Worm (Caenorhabditis elegans) whole organism, young adult: ENCODE results near the gene marc-2.

Experiments
- B0035.1 ChIP-seq: sonication (generic microtip); optimal IDR thresholded peaks from 2 replicates; lab custom pipeline; 2016; ENCODE audit warnings: missing genetic modification characterization, mild to moderate bottlenecking, missing compliant biosample characterization, missing genotype, missing genetic modification reagents
- F23B12.7 ChIP-seq: sonication (generic microtip); optimal IDR thresholded peaks from 2 replicates; lab custom pipeline; 2017; ENCODE audit warnings: missing genetic modification characterization, mild to moderate bottlenecking, missing compliant biosample characterization, antibody characterized with exemption, moderate library complexity; ENCODE audit not compliant: insufficient read depth
- F37B4.10 ChIP-seq: fragments of 200-800 bp; sonication (Bioruptor generic); IDR thresholded peaks from 2 replicates; pipeline ENCODE4 v1.3.6; 2022; ENCODE audit warnings: missing genetic modification characterization, missing compliant biosample characterization
- F52B5.7 ChIP-seq: sonication (generic microtip); optimal IDR thresholded peaks from 2 replicates; lab custom pipeline; 2016; ENCODE audit warnings: mild to moderate bottlenecking, missing genetic modification characterization, missing compliant biosample characterization
- K11D2.4 ChIP-seq: fragments of 200-800 bp; sonication (Bioruptor generic); IDR thresholded peaks from 2 replicates; pipeline ENCODE4 v1.3.6; 2022; ENCODE audit warnings: missing genetic modification reagents, missing genetic modification characterization, missing compliant biosample characterization
- Y53F4B.3 ChIP-seq: fragments of 200-800 bp; sonication (Bioruptor generic); IDR thresholded peaks from 2 replicates; pipeline ENCODE4 v1.3.6; 2022; ENCODE audit warnings: missing genetic modification reagents, missing genetic modification characterization, missing compliant biosample characterization
- Y67H2A.10 ChIP-seq: fragments of 200-800 bp; sonication (Bioruptor generic); conservative IDR thresholded peaks from 2 replicates; pipeline ENCODE4 v1.3.6; 2022; ENCODE audit warnings: missing genetic modification reagents, missing genetic modification characterization, missing compliant biosample characterization
- ZK185.1 ChIP-seq: sonication (generic microtip); optimal IDR thresholded peaks from 2 replicates; lab custom pipeline; 2016; ENCODE audit warnings: mild to moderate bottlenecking, missing genetic modification characterization, missing compliant biosample characterization; ENCODE audit not compliant: poor library complexity, severe bottlenecking
- atf-7 ChIP-seq: sonication (generic microtip); optimal IDR thresholded peaks from 2 replicates; lab custom pipeline; 2017; ENCODE audit warnings: mild to moderate bottlenecking, missing genetic modification characterization, missing compliant biosample characterization
- attf-5 ChIP-seq: fragments of 200-800 bp; sonication (Bioruptor generic); optimal IDR thresholded peaks from 2 replicates; lab custom pipeline; 2018; ENCODE audit warnings: mild to moderate bottlenecking, missing genetic modification characterization, missing compliant biosample characterization
- attf-6 ChIP-seq: fragments of 200-800 bp; sonication (Bioruptor generic); IDR thresholded peaks from 2 replicates; pipeline ENCODE4 v1.3.6; 2022; ENCODE audit warnings: missing genetic modification reagents, missing genetic modification characterization, missing compliant biosample characterization
- bed-1 ChIP-seq: fragments of 200-800 bp; sonication (Bioruptor generic); IDR thresholded peaks from 2 replicates; pipeline ENCODE4 v1.3.6; 2022; ENCODE audit warnings: missing genetic modification reagents, missing genetic modification characterization, missing compliant biosample characterization
- dox-1 ChIP-seq: fragments of 200-800 bp; sonication (Bioruptor generic); IDR thresholded peaks from 2 replicates; pipeline ENCODE4 v1.3.6; 2022; ENCODE audit warnings: missing genetic modification reagents, missing genetic modification characterization, missing compliant biosample characterization
- egrh-3 ChIP-seq: fragments of 200-800 bp; sonication (Bioruptor generic); IDR thresholded peaks from 2 replicates; pipeline ENCODE4 v1.3.6; 2022; ENCODE audit warnings: missing genetic modification reagents, missing genetic modification characterization, missing compliant biosample characterization
- hlh-12 ChIP-seq: sonication (generic microtip); optimal IDR thresholded peaks from 2 replicates; lab custom pipeline; 2016; ENCODE audit warnings: missing genetic modification characterization, missing compliant biosample characterization
- hmg-1.2 ChIP-seq: fragments of 200-800 bp; sonication (Bioruptor generic); IDR thresholded peaks from 2 replicates; pipeline ENCODE4 v1.3.6; 2022; ENCODE audit warnings: missing genetic modification reagents, missing genetic modification characterization, missing compliant biosample characterization
- lin-26 ChIP-seq: fragments of 200-800 bp; sonication (Bioruptor generic); IDR thresholded peaks from 2 replicates; pipeline ENCODE4 v1.3.6; 2022; ENCODE audit warnings: missing genetic modification reagents, missing genetic modification characterization, missing compliant biosample characterization
- lin-40 ChIP-seq: sonication (generic microtip); optimal IDR thresholded peaks from 2 replicates; lab custom pipeline; 2016; ENCODE audit warnings: missing genetic modification characterization, mild to moderate bottlenecking, missing compliant biosample characterization, missing genotype, missing genetic modification reagents
- madf-6 ChIP-seq: fragments of 200-800 bp; sonication (Bioruptor generic); IDR thresholded peaks from 2 replicates; pipeline ENCODE4 v1.3.6; 2022; ENCODE audit warnings: missing genetic modification reagents, missing genetic modification characterization, missing compliant biosample characterization
- mcd-1 ChIP-seq: fragments of 200-800 bp; sonication (Bioruptor generic); IDR thresholded peaks from 2 replicates; pipeline ENCODE4 v1.3.6; 2022; ENCODE audit warnings: missing genetic modification reagents, missing genetic modification characterization, missing compliant biosample characterization
- mel-28 ChIP-seq: sonication (generic microtip); optimal IDR thresholded peaks from 2 replicates; lab custom pipeline; 2016; ENCODE audit warnings: borderline replicate concordance, mild to moderate bottlenecking, missing genetic modification characterization, missing compliant biosample characterization
- nhr-120 ChIP-seq: fragments of 200-800 bp; sonication (Bioruptor generic); IDR thresholded peaks from 2 replicates; pipeline ENCODE4 v1.3.6; 2022; ENCODE audit warnings: missing genetic modification characterization, missing compliant biosample characterization
- pbrm-1 ChIP-seq: fragments of 200-800 bp; sonication (Bioruptor generic); IDR thresholded peaks from 2 replicates; pipeline ENCODE4 v1.3.6; 2022; ENCODE audit warnings: missing genetic modification reagents, missing genetic modification characterization, missing compliant biosample characterization
- rec-8 ChIP-seq, 2 experiments: sonication (generic microtip); optimal IDR thresholded peaks; 2 replicates each; lab custom pipeline; 2016; ENCODE audit warnings: mild to moderate bottlenecking in 2 of 2, missing genetic modification characterization in 2 of 2, missing genetic modification reagents in 2 of 2, missing genotype in 2 of 2, missing biosample characterization in 1 of 2, missing compliant biosample characterization in 1 of 2, moderate library complexity in 1 of 2
- snpc-1.3 ChIP-seq: sonication (generic microtip); optimal IDR thresholded peaks from 2 replicates; lab custom pipeline; 2017; ENCODE audit warnings: missing genetic modification characterization, mild to moderate bottlenecking, missing compliant biosample characterization, antibody characterized with exemption, moderate library complexity, missing genotype, missing genetic modification reagents; ENCODE audit not compliant: insufficient read depth
- tbp1 ChIP-seq: fragments of 200-800 bp; sonication (Bioruptor generic); optimal IDR thresholded peaks from 2 replicates; lab custom pipeline; 2018; ENCODE audit warnings: mild to moderate bottlenecking, missing genetic modification characterization, missing compliant biosample characterization
- unc-62 ChIP-seq: fragments of 150-350 bp; optimal IDR thresholded peaks from 2 replicates; lab custom pipeline; 2014; ENCODE audit warnings: missing biosample characterization, missing genetic modification reagents, missing genetic modification characterization
- zfh-2 ChIP-seq: fragments of 200-800 bp; sonication (Bioruptor generic); conservative IDR thresholded peaks from 2 replicates; pipeline ENCODE4 v1.3.6; 2022; ENCODE audit warnings: missing genetic modification reagents, missing genetic modification characterization, missing compliant biosample characterization
- ztf-26 ChIP-seq: sonication (generic microtip); optimal IDR thresholded peaks from 2 replicates; lab custom pipeline; 2017; ENCODE audit warnings: missing genetic modification characterization, missing compliant biosample characterization
- ztf-6 ChIP-seq: fragments of 200-800 bp; sonication (Bioruptor generic); IDR thresholded peaks from 2 replicates; pipeline ENCODE4 v1.3.6; 2022; ENCODE audit warnings: missing genetic modification reagents, missing genetic modification characterization, missing compliant biosample characterization

Gene marc-2

ce11 chrII:10705347-10705996 is 44.7 kb upstream of the marc-2 start:
- TF ChIP-seq F37B4.10 (no peak), dox-1 (GFP tag; lab: Robert Waterston, UW) (0 out of 2 replicates have a peak, but pooled peaks have one; percentile 38), rec-8 (tag; optimal IDR thresholded peaks at IDR 0.05; lab: Kevin White, UChicago) (no peak), ztf-26 (tag; lab: Kevin White, UChicago) (peak; percentile 31), attf-5 (GFP tag; lab: Kevin White, UChicago) (no peak), zfh-2 (GFP tag; lab: Robert Waterston, UW) (peak; percentile 86), egrh-3 (GFP tag; lab: Robert Waterston, UW) (peak; percentile 80; the same call in 1 of the 2 replicates), tbp1 (no peak), Y67H2A.10 (GFP tag; lab: Robert Waterston, UW) (no peak), B0035.1 (no peak), nhr-120 (0 out of 2 replicates have a peak, but pooled peaks have one; percentile 70), pbrm-1 (GFP tag; lab: Robert Waterston, UW) (no peak), lin-26 (GFP tag; lab: Robert Waterston, UW) (0 out of 2 replicates have a peak, but pooled peaks have one; percentile 24), K11D2.4 (no peak)

- TF ChIP-seq attf-6 (GFP tag; lab: Robert Waterston, UW) (no peak), lin-40 (tag; lab: Kevin White, UChicago) (peak; percentile 8)
- TF ChIP-seq, all 124 proteins: peak for 1
Observed at ce11 chrII:10704575-10705170, 43.9 kb upstream of the marc-2 start, which contains the start of gene col-39. col-39 (plus strand) TSS chrII:10704916.

- no peak for TF ChIP-seq F52B5.7 (tag; lab: Kevin White, UChicago)
- no peak for TF ChIP-seq F37B4.10
- TF ChIP-seq snpc-1.3 (tag; lab: Kevin White, UChicago): no peak
- no peak for TF ChIP-seq mel-28
- TF ChIP-seq hmg-1.2 (GFP tag; lab: Robert Waterston, UW): no peak
- TF ChIP-seq Y53F4B.3: no peak
- TF ChIP-seq atf-7 (tag; lab: Kevin White, UChicago): no peak
- 0 out of 2 replicates have a peak, but pooled peaks have one; percentile 13 for TF ChIP-seq mcd-1 (GFP tag; lab: Robert Waterston, UW)
- no peak for TF ChIP-seq madf-6 (GFP tag; lab: Robert Waterston, UW)
- no peak for TF ChIP-seq ztf-6
- no peak for TF ChIP-seq attf-5 (GFP tag; lab: Kevin White, UChicago)
- no peak for TF ChIP-seq unc-62 (GFP tag; lab: Kevin White, UChicago)
- no peak for TF ChIP-seq F23B12.7 (tag; lab: Kevin White, UChicago)
- peak; percentile 68; the same call in 1 of the 2 replicates for TF ChIP-seq egrh-3 (GFP tag; lab: Robert Waterston, UW)
- no peak for TF ChIP-seq hlh-12
- no peak for TF ChIP-seq ZK185.1 (tag; lab: Kevin White, UChicago)
- TF ChIP-seq pbrm-1 (GFP tag; lab: Robert Waterston, UW): peak; percentile 13; the same call in 1 of the 2 replicates
- no peak for TF ChIP-seq bed-1 (GFP tag; lab: Robert Waterston, UW)
- TF ChIP-seq zfh-2 (GFP tag; lab: Robert Waterston, UW): peak; percentile 88
Observed at ce11 chrII:10703594-10704384, 43.0 kb upstream of the marc-2 start, which contains the start of gene col-79. col-79 (plus strand) TSS chrII:10703613.
